Worm (Caenorhabditis elegans) whole organism, dauer: ENCODE data around the gene haao-1.

Experiments
- unc-62 ChIP-seq: sonication (generic microtip); optimal IDR thresholded peaks from 2 replicates; lab custom pipeline; 2017; ENCODE audit warnings: missing biosample characterization, missing genetic modification reagents, missing genetic modification characterization

haao-1 gene

DNA sequence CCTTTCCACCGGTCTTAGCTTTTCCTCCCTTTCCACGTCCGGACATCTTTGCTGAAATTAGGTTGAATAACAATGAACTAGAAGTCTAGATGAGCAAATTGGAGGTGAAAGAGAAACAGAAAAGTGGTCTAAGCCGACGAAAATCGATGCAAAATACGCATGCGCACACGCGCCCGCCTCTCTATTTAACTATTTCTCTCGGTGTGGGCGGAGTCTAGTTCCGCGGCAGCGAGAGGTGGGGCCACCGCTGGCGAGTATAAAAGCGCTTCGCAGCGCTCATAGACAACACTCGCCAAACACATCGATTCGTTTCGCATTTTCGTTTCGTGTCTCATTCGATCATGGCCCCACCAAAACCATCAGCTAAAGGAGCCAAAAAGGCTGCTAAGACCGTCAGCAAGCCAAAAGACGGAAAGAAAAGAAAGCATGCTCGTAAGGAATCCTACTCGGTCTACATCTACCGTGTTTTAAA, 40.6 kb downstream of the haao-1 start, which contains the start of the genes his-35 and his-41:
TSS of gene his-35 (minus strand) at position 51 of the 472 bp plus-strand sequence.
TSS of gene his-41 (plus strand) at position 299 of the 472 bp plus-strand sequence.
- no peak for TF ChIP-seq unc-62 (GFP tag; lab: Kevin White, UChicago)

DNA sequence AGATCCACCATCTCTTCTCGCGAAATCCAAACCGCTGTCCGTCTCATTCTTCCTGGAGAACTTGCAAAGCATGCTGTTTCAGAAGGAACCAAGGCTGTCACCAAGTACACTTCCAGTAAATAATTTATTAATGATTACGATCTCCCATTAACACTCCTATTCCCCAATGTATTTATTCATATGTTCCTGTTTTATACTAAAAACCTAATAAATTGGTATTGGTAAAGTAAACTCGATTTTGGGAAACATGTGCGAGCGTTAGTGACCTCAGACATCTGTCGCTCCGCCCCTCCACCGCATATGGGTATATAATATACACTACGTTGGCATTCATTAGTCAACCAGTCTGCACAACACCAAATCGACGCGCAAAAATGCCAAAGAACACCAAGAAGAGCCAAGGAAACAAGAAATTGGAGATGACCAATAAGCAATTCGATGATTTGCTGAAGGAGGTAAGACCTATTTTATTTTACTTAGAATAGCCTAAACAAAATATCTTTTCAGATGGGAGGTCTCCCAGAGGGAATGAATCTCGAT, 41.4 kb downstream of the haao-1 start, which contains the start of gene C50F4.6:
TSS of gene C50F4.6 (plus strand) at position 51 of the 540 bp plus-strand sequence.
- no peak for TF ChIP-seq unc-62 (GFP tag; lab: Kevin White, UChicago)

DNA sequence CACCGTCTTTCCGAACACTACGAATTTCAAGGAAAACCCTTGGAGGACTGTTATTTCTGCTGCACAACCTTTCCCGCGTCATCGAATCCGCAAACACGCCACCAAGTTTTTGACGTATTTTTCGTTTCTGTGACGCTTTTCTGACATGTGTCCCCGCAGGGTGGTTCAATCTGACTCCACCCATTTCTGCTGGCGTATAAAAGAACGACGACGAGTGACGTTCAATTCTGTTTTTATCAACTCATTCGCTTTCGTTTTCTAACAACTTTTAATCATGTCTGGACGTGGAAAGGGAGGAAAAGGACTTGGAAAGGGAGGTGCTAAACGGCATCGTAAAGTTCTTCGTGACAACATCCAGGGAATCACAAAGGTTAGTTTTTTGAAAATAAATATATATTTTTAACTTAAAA, 42.2 kb downstream of the haao-1 start, which contains the start of gene his-37:
TSS of gene his-37 (plus strand) at position 246 of the 410 bp plus-strand sequence.
- TF ChIP-seq unc-62 (GFP tag; lab: Kevin White, UChicago), result no peak

DNA sequence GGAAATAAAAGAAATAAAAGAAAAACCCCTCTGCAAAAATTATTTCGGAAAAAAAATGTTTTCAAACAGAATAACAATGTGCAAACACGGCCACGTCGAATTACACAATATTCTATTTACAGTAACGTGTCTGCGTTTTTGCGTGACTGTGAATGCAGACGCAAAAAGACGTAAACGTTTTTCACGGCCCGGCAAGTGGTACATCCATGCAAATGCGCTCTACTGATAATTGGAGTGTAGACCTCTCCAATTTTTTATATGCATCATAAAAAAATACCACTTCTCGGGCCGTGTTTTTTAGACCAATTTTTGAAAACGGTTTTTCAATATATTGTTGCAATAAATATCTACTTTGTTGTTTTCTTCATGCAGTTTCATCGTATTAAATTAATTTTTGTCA, 44.7 kb downstream of the haao-1 start, which contains the start of gene nstp-10:
TSS of gene nstp-10 (minus strand) at position 378 of the 400 bp plus-strand sequence.
- TF ChIP-seq unc-62 (GFP tag; lab: Kevin White, UChicago), result no peak

DNA sequence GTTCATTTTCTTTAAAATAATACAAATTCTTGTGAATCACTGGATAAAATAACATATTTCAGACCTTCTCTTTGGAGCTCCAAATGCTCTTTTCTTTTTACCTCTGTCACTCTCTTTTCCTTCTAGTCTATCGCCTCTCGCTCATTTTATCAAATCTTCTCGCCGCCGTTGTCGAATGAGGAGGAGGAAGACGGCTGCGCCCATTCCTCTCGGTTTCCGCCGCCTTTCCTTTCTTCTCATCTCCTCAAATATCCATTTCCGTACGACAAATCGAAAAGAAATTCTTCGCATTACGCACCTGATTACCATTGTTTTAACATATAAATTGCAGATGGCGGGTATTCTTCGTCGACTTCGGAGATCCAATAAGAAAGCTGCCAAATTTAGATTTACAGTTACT, 45.6 kb downstream of the haao-1 start, which contains the start of gene ehbp-1:
TSS of gene ehbp-1 (plus strand) at position 332 of the 400 bp plus-strand sequence.
- TF ChIP-seq unc-62 (GFP tag; lab: Kevin White, UChicago), result no peak

DNA sequence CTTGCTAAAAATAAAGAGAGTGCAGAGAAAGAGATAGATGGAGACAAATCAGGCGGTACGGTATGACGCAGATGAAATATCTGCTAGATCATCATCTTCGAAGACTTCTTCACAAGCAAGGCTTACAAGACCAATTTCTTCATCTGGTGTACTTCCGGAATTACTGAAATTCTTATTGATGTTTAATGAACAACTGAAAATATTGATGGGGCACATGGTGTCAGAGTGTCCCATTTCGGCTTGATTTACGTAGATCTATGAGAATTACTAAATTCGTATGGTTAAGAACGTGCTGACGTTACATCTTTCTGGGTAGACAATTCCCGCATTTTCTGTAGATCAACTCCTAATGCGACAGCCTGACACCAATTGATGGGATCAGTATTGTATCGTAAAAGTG, 52.0 kb downstream of the haao-1 start:
- TF ChIP-seq unc-62 (GFP tag; lab: Kevin White, UChicago), result no peak
